Fruit fly (Drosophila melanogaster) whole organism, embryonic: ENCODE measurements around the gene CG15767.

ENCODE experiments used
- Adf1 ChIP-seq: fragments of 200-800 bp; sonication (Bioruptor generic); IDR thresholded peaks from 2 replicates; pipeline ENCODE4 v1.3.6; 2022; ENCODE audit warnings: missing biosample characterization, missing genetic modification characterization
- BEAF-32 ChIP-seq: fragments of 200-800 bp; sonication (Bioruptor generic); optimal IDR thresholded peaks from 3 replicates; lab custom pipeline; 2017; ENCODE audit warnings: missing biosample characterization, missing genetic modification characterization, mild to moderate bottlenecking, moderate library complexity, missing genetic modification reagents
- Bgb ChIP-seq: fragments of 200-800 bp; sonication (Bioruptor generic); IDR thresholded peaks from 2 replicates; pipeline ENCODE4 v1.3.6; 2022; ENCODE audit warnings: missing biosample characterization, missing genetic modification characterization; ENCODE audit not compliant: partially characterized antibody
- Blimp-1 ChIP-seq: fragments of 200-800 bp; sonication (Bioruptor generic); optimal IDR thresholded peaks from 3 replicates; lab custom pipeline; 2018; ENCODE audit warnings: missing biosample characterization, missing genetic modification characterization, mild to moderate bottlenecking, moderate library complexity, missing genetic modification reagents
- CG10366 ChIP-seq: fragments of 200-800 bp; sonication (Bioruptor generic); IDR thresholded peaks from 2 replicates; pipeline ENCODE4 v1.3.6; 2022; ENCODE audit warnings: missing biosample characterization, missing genetic modification characterization
- CG12071 ChIP-seq: fragments of 200-800 bp; sonication (Bioruptor generic); optimal IDR thresholded peaks from 3 replicates; lab custom pipeline; 2018; ENCODE audit warnings: missing biosample characterization, mild to moderate bottlenecking, missing genetic modification characterization
- CG12659 ChIP-seq: fragments of 200-800 bp; sonication (Bioruptor generic); optimal IDR thresholded peaks from 3 replicates; lab custom pipeline; 2017; ENCODE audit warnings: mild to moderate bottlenecking, missing biosample characterization, missing genetic modification reagents, missing genetic modification characterization
- CG14014 ChIP-seq: fragments of 200-800 bp; sonication (Bioruptor generic); IDR thresholded peaks from 2 replicates; pipeline ENCODE4 v1.3.6; 2022; ENCODE audit warnings: missing biosample characterization, missing genetic modification characterization
- CG1792 ChIP-seq: fragments of 200-800 bp; sonication (Bioruptor generic); optimal IDR thresholded peaks from 2 replicates; lab custom pipeline; 2016; ENCODE audit warnings: missing biosample characterization, missing genetic modification characterization
- CG1832 ChIP-seq: fragments of 200-800 bp; sonication (Bioruptor generic); optimal IDR thresholded peaks from 2 replicates; lab custom pipeline; 2017; ENCODE audit warnings: missing biosample characterization, mild to moderate bottlenecking, missing genetic modification characterization, inconsistent platforms
- CG2129 ChIP-seq: fragments of 200-800 bp; sonication (Bioruptor generic); IDR thresholded peaks from 2 replicates; pipeline ENCODE4 v1.3.6; 2022; ENCODE audit warnings: missing biosample characterization, missing genetic modification characterization; ENCODE audit not compliant: partially characterized antibody
- CG2199 ChIP-seq: fragments of 200-800 bp; sonication (Bioruptor generic); IDR thresholded peaks from 3 replicates; pipeline ENCODE4 v1.3.6; 2022; ENCODE audit warnings: missing biosample characterization, missing genetic modification characterization
- CG3065 ChIP-seq: fragments of 200-800 bp; sonication (Bioruptor generic); optimal IDR thresholded peaks from 2 replicates; lab custom pipeline; 2016; ENCODE audit warnings: missing biosample characterization, missing genetic modification characterization
- CG3281 ChIP-seq: fragments of 200-800 bp; sonication (Bioruptor generic); optimal IDR thresholded peaks from 3 replicates; lab custom pipeline; 2017; ENCODE audit warnings: missing biosample characterization, mild to moderate bottlenecking, missing genetic modification characterization
- CG3726 ChIP-seq: fragments of 200-800 bp; sonication (Bioruptor generic); IDR thresholded peaks from 3 replicates; pipeline ENCODE4, ENCODE4 v1.3.6; 2022; ENCODE audit warnings: missing biosample characterization, missing genetic modification characterization
- CG4360 ChIP-seq: fragments of 200-800 bp; sonication (Bioruptor generic); IDR thresholded peaks from 2 replicates; pipeline ENCODE4 v1.3.6; 2022; ENCODE audit warnings: missing biosample characterization, missing genetic modification characterization
- CG4707 ChIP-seq: fragments of 200-800 bp; sonication (Bioruptor generic); optimal IDR thresholded peaks from 2 replicates; lab custom pipeline; 2018; ENCODE audit warnings: missing biosample characterization, mild to moderate bottlenecking, missing genetic modification characterization, moderate library complexity
- CG8478 ChIP-seq: fragments of >200 bp; optimal IDR thresholded peaks from 2 replicates; lab custom pipeline; 2018
- CG9215 ChIP-seq: fragments of 200-800 bp; sonication (Bioruptor generic); IDR thresholded peaks from 2 replicates; pipeline ENCODE4 v1.3.6; 2022; ENCODE audit warnings: missing biosample characterization, missing genetic modification characterization
- CG9876 ChIP-seq: fragments of 200-800 bp; sonication (Bioruptor generic); optimal IDR thresholded peaks from 2 replicates; lab custom pipeline; 2016; ENCODE audit warnings: missing biosample characterization, missing genetic modification characterization
- Dll ChIP-seq: fragments of 200-800 bp; sonication (Bioruptor generic); IDR thresholded peaks from 4 replicates; pipeline ENCODE4 v1.3.6; 2022; ENCODE audit warnings: missing biosample characterization, missing genetic modification characterization; ENCODE audit not compliant: partially characterized antibody
- HLH4C ChIP-seq: fragments of 200-800 bp; sonication (Bioruptor generic); IDR thresholded peaks from 3 replicates; pipeline ENCODE4 v1.3.6; 2022; ENCODE audit warnings: missing biosample characterization, missing genetic modification characterization; ENCODE audit not compliant: partially characterized antibody
- HLHmδ ChIP-seq: fragments of 200-800 bp; sonication (Bioruptor generic); optimal IDR thresholded peaks from 2 replicates; lab custom pipeline; 2018; ENCODE audit warnings: missing biosample characterization, mild to moderate bottlenecking, missing genetic modification characterization, moderate library complexity
- Hr78 ChIP-seq, 2 experiments: fragments of 200-800 bp in 1 of 2; fragments of >200 bp in 1 of 2; sonication (Bioruptor generic) in 1 of 2; optimal IDR thresholded peaks; 2 replicates each; lab custom pipeline; 2017 to 2019; ENCODE audit warnings: missing biosample characterization in 2 of 2, missing genetic modification characterization in 2 of 2, mild to moderate bottlenecking in 1 of 2, moderate library complexity in 1 of 2
- NK7.1 ChIP-seq: fragments of 200-800 bp; sonication (Bioruptor generic); optimal IDR thresholded peaks from 3 replicates; lab custom pipeline; 2016; ENCODE audit warnings: missing biosample characterization, missing genetic modification characterization
- Neu2 ChIP-seq: fragments of 200-800 bp; sonication (Bioruptor generic); optimal IDR thresholded peaks from 3 replicates; lab custom pipeline; 2016; ENCODE audit warnings: missing biosample characterization, missing genetic modification characterization, borderline replicate concordance
- Nf-YB ChIP-seq: fragments of 200-800 bp; sonication (Bioruptor generic); optimal IDR thresholded peaks from 3 replicates; lab custom pipeline; 2019; ENCODE audit warnings: missing biosample characterization, mild to moderate bottlenecking, missing genetic modification characterization, moderate library complexity
- Opbp ChIP-seq: fragments of 200-800 bp; sonication (Bioruptor generic); IDR thresholded peaks from 3 replicates; pipeline ENCODE4 v1.3.6; 2022; ENCODE audit warnings: missing biosample characterization, missing genetic modification characterization; ENCODE audit not compliant: partially characterized antibody
- Scr ChIP-seq: fragments of 200-800 bp; sonication (Bioruptor generic); IDR thresholded peaks from 2 replicates; pipeline ENCODE4 v1.3.6; 2022; ENCODE audit warnings: missing biosample characterization, missing genetic modification characterization; ENCODE audit not compliant: partially characterized antibody
- Stat92E ChIP-seq, 3 experiments: fragments of >200 bp in 2 of 3; fragments of 200-800 bp in 1 of 3; sonication (Bioruptor generic) in 1 of 3; optimal IDR thresholded peaks; 2 replicates each; lab custom pipeline; 2017 to 2019; ENCODE audit warnings: missing biosample characterization in 3 of 3, missing genetic modification characterization in 3 of 3, mild to moderate bottlenecking in 1 of 3, moderate library complexity in 1 of 3
- aop ChIP-seq: fragments of 200-800 bp; sonication (Bioruptor generic); IDR thresholded peaks from 2 replicates; pipeline ENCODE4 v1.3.6; 2022; ENCODE audit warnings: missing biosample characterization, missing genetic modification characterization
- bbx ChIP-seq: fragments of 200-800 bp; sonication (Bioruptor generic); IDR thresholded peaks from 2 replicates; pipeline ENCODE4 v1.3.6; 2022; ENCODE audit warnings: missing biosample characterization, missing genetic modification characterization; ENCODE audit not compliant: partially characterized antibody
- cg ChIP-seq: fragments of 200-800 bp; sonication (Bioruptor generic); optimal IDR thresholded peaks from 3 replicates; lab custom pipeline; 2019; ENCODE audit warnings: missing biosample characterization, mild to moderate bottlenecking, missing genetic modification characterization, moderate library complexity
- chm ChIP-seq: fragments of 200-800 bp; sonication (Bioruptor generic); IDR thresholded peaks from 2 replicates; pipeline ENCODE4 v1.3.6; 2022; ENCODE audit warnings: missing biosample characterization, missing genetic modification characterization
- chn ChIP-seq: fragments of 200-800 bp; sonication (Bioruptor generic); optimal IDR thresholded peaks from 2 replicates; lab custom pipeline; 2016; ENCODE audit warnings: missing biosample characterization, missing genetic modification characterization
- ci ChIP-seq: fragments of 200-800 bp; sonication (Bioruptor generic); IDR thresholded peaks from 3 replicates; pipeline ENCODE4 v1.3.6; 2022; ENCODE audit warnings: missing biosample characterization, missing genetic modification characterization
- crol ChIP-seq: fragments of 200-800 bp; sonication (Bioruptor generic); IDR thresholded peaks from 2 replicates; pipeline ENCODE4 v1.3.6; 2022; ENCODE audit warnings: missing biosample characterization, missing genetic modification characterization
- gce ChIP-seq: fragments of 200-800 bp; sonication (Bioruptor generic); IDR thresholded peaks from 3 replicates; pipeline ENCODE4 v1.3.6; 2022; ENCODE audit warnings: missing biosample characterization, missing genetic modification characterization
- gsb-n ChIP-seq: fragments of 200-800 bp; sonication (Bioruptor generic); optimal IDR thresholded peaks from 3 replicates; lab custom pipeline; 2018; ENCODE audit warnings: missing biosample characterization, mild to moderate bottlenecking, missing genetic modification characterization
- nerfin-2 ChIP-seq: fragments of 200-800 bp; sonication (Bioruptor generic); IDR thresholded peaks from 2 replicates; pipeline ENCODE4 v1.3.6; 2022; ENCODE audit warnings: missing biosample characterization, missing genetic modification characterization; ENCODE audit not compliant: partially characterized antibody
- prd ChIP-seq, 3 experiments: fragments of >200 bp in 2 of 3; fragments of 200-800 bp in 1 of 3; sonication (Bioruptor generic) in 1 of 3; optimal IDR thresholded peaks in 2 of 3; IDR thresholded peaks in 1 of 3; 2 replicates in 2 of 3; 3 replicates in 1 of 3; pipeline versions ENCODE4 v1.3.6 to Lab custom; 2017 to 2022; ENCODE audit warnings: missing biosample characterization in 1 of 3, missing genetic modification characterization in 1 of 3
- pzg ChIP-seq: fragments of 200-800 bp; sonication (Bioruptor generic); optimal IDR thresholded peaks from 3 replicates; lab custom pipeline; 2018; ENCODE audit warnings: missing biosample characterization, mild to moderate bottlenecking, missing genetic modification characterization, moderate library complexity
- sc ChIP-seq, 3 experiments: fragments of >200 bp in 2 of 3; fragments of 200-800 bp in 1 of 3; sonication (Bioruptor generic) in 1 of 3; optimal IDR thresholded peaks; 2 replicates in 2 of 3; 3 replicates in 1 of 3; lab custom pipeline; 2017; ENCODE audit warnings: mild to moderate bottlenecking in 1 of 3, missing biosample characterization in 1 of 3, missing genetic modification characterization in 1 of 3, missing genetic modification reagents in 1 of 3
- sens-2 ChIP-seq: fragments of 200-800 bp; sonication (Bioruptor generic); IDR thresholded peaks from 2 replicates; pipeline ENCODE4 v1.3.6; 2022; ENCODE audit warnings: missing biosample characterization, missing genetic modification characterization
- sim ChIP-seq: fragments of 200-800 bp; sonication (Bioruptor generic); IDR thresholded peaks from 2 replicates; pipeline ENCODE4 v1.3.6; 2022; ENCODE audit warnings: missing biosample characterization, missing genetic modification characterization
- sna ChIP-seq: fragments of 200-800 bp; sonication (Bioruptor generic); IDR thresholded peaks from 2 replicates; pipeline ENCODE4 v1.3.6; 2022; ENCODE audit warnings: missing biosample characterization, missing genetic modification characterization; ENCODE audit not compliant: partially characterized antibody
- vvl ChIP-seq: fragments of 200-800 bp; sonication (Bioruptor generic); IDR thresholded peaks from 2 replicates; pipeline ENCODE4 v1.3.6; 2022; ENCODE audit warnings: missing biosample characterization, missing genetic modification characterization
- yki ChIP-seq: fragments of >200 bp; optimal IDR thresholded peaks from 3 replicates; lab custom pipeline; 2018

The CG15767 gene

DNA sequence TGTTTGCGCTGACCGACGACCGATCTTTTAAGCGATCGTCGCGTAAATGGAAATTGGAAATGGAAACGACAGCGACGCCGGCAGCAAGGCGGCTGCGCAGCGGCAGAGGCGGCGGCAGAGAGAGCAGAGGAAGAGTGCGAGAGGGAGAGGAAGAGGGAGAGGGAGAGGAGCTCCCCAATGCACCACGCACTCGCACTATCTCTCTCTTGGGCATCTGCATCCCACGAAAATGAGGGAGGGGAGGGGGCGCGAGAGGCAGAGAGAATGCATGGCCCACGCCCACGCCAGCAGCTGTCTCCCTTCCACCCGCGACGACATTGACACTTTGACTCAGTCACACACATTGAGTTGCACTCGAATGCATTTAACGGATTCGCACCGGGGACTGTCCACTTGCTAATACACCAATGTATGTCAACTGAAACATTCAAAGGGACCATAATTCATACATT lies 18.5 kb upstream of the CG15767 start, which contains the start of gene CG3097 (continued):
- no peak for TF ChIP-seq sim (GFP tag; lab: Robert Waterston, UW)
- TF ChIP-seq CG9215 (GFP tag; lab: Robert Waterston, UW): no peak
- peak; percentile 46; the same call in 1 of the 2 replicates for TF ChIP-seq sna (GFP tag; lab: Robert Waterston, UW)
- peak; percentile 52 for TF ChIP-seq HLHmδ (GFP tag; lab: Kevin White, UChicago)
- TF ChIP-seq CG4707 (GFP tag; lab: Kevin White, UChicago): no peak
- TF ChIP-seq prd (optimal IDR thresholded peaks at IDR 0.05; lab: Kevin White, UChicago): no peak
- TF ChIP-seq prd (GFP tag; IDR thresholded peaks at IDR 0.05; lab: Robert Waterston, UW): peak; percentile 21; the same call in 1 of the 3 replicates
- TF ChIP-seq CG2199: 0 out of 3 replicates have a peak, but pooled peaks have one; percentile 39
- TF ChIP-seq CG12071 (GFP tag; lab: Kevin White, UChicago): no peak
- peak; percentile 29; the same call in 1 of the 3 replicates for TF ChIP-seq gce (GFP tag; lab: Robert Waterston, UW)
- TF ChIP-seq CG3065 (GFP tag; lab: Kevin White, UChicago): peak; percentile 86
- 0 out of 2 replicates have a peak, but pooled peaks have one; percentile 10 for TF ChIP-seq Bgb (GFP tag; lab: Robert Waterston, UW)
- TF ChIP-seq CG1832 (GFP tag; lab: Kevin White, UChicago): peak; percentile 94
- TF ChIP-seq sc (optimal IDR thresholded peaks at IDR 0.05; lab: Kevin White, UChicago): no peak
- TF ChIP-seq sc (GFP tag; optimal IDR thresholded peaks at IDR 0.05; lab: Kevin White, UChicago): no peak
- peak; percentile 25 for TF ChIP-seq cg (GFP tag; lab: Kevin White, UChicago)
- peak; percentile 58 for TF ChIP-seq Nf-YB (GFP tag; lab: Kevin White, UChicago)
- 0 out of 3 replicates have a peak, but pooled peaks have one; percentile 31 for TF ChIP-seq HLH4C (GFP tag; lab: Robert Waterston, UW)
- TF ChIP-seq CG8478 (lab: Kevin White, UChicago): peak; percentile 80
- TF ChIP-seq BEAF-32 (GFP tag; lab: Kevin White, UChicago): no peak
- TF ChIP-seq Opbp (GFP tag; lab: Robert Waterston, UW): peak; percentile 59; the same call in 2 of the 3 replicates
- peak; percentile 81 for TF ChIP-seq yki (lab: Kevin White, UChicago)
- peak; percentile 83 for TF ChIP-seq CG4360
- peak; percentile 61 for TF ChIP-seq bbx (GFP tag; lab: Robert Waterston, UW)
- peak; percentile 55; the same call in 2 of the 3 replicates for TF ChIP-seq ci (GFP tag; lab: Robert Waterston, UW)
- no peak for TF ChIP-seq Neu2 (GFP tag; lab: Kevin White, UChicago)
- peak; percentile 51; the same call in 1 of the 2 replicates for TF ChIP-seq aop (GFP tag; lab: Robert Waterston, UW)
- no peak for TF ChIP-seq CG10366 (GFP tag; lab: Robert Waterston, UW)
- TF ChIP-seq CG14014: no peak
- TF ChIP-seq Scr (GFP tag; lab: Robert Waterston, UW): peak; percentile 36
- peak; percentile 53; the same call in 1 of the 2 replicates for TF ChIP-seq vvl (GFP tag; lab: Robert Waterston, UW)
- TF ChIP-seq NK7.1 (GFP tag; lab: Kevin White, UChicago): no peak
- TF ChIP-seq chn (GFP tag; lab: Kevin White, UChicago): peak; percentile 39
- no peak for TF ChIP-seq pzg (GFP tag; lab: Kevin White, UChicago)
- 0 out of 2 replicates have a peak, but pooled peaks have one; percentile 8 for TF ChIP-seq nerfin-2 (GFP tag; lab: Robert Waterston, UW)
- TF ChIP-seq CG2129: no peak
- peak; percentile 7 for TF ChIP-seq gsb-n (tag; lab: Kevin White, UChicago)
- TF ChIP-seq CG3726 (GFP tag; lab: Robert Waterston, UW): no peak
- no peak for TF ChIP-seq CG12659 (GFP tag; lab: Kevin White, UChicago)
- no peak for TF ChIP-seq CG3281 (GFP tag; lab: Kevin White, UChicago)
- TF ChIP-seq Stat92E (GFP tag; optimal IDR thresholded peaks at IDR 0.05; lab: Kevin White, UChicago): no peak
- no peak for TF ChIP-seq sens-2 (GFP tag; lab: Robert Waterston, UW)
- peak in 1 of 2 experiments; percentile 40 for TF ChIP-seq Hr78 (GFP tag; optimal IDR thresholded peaks at IDR 0.05; lab: Kevin White, UChicago)
- TF ChIP-seq CG1792: no peak
- TF ChIP-seq chm: no peak
- TF ChIP-seq Blimp-1 (GFP tag; lab: Kevin White, UChicago): peak; percentile 41
- TF ChIP-seq Dll (GFP tag; lab: Robert Waterston, UW): no peak
- peak; percentile 74 for TF ChIP-seq Adf1 (GFP tag; lab: Robert Waterston, UW)
- TF ChIP-seq crol (GFP tag; lab: Robert Waterston, UW): peak; percentile 100
- TF ChIP-seq CG9876 (GFP tag; lab: Kevin White, UChicago): no peak
